Worm (Caenorhabditis elegans) whole organism, L4 larva: Measurements from ENCODE around the gene parn-1.

Experiments
- F49E8.2 ChIP-seq: sonication (generic microtip); optimal IDR thresholded peaks from 2 replicates; lab custom pipeline; 2016; ENCODE audit warnings: missing compliant biosample characterization, mild to moderate bottlenecking, missing genetic modification characterization, borderline replicate concordance
- aha-1 ChIP-seq: fragments of 150-350 bp; peaks from one replicate; lab custom pipeline; 2014; ENCODE audit warnings: missing biosample characterization, missing genetic modification characterization
- attf-4 ChIP-seq: sonication (generic microtip); optimal IDR thresholded peaks from 3 replicates; lab custom pipeline; 2017; ENCODE audit warnings: missing biosample characterization, missing genetic modification characterization
- dve-1 ChIP-seq: sonication (generic microtip); optimal IDR thresholded peaks from 2 replicates; lab custom pipeline; 2017; ENCODE audit warnings: antibody characterized with exemption, mild to moderate bottlenecking, missing genetic modification characterization, missing compliant biosample characterization; ENCODE audit not compliant: insufficient read depth
- egl-27 ChIP-seq: sonication (generic microtip); optimal IDR thresholded peaks from 3 replicates; lab custom pipeline; 2017; ENCODE audit warnings: missing biosample characterization, missing genetic modification reagents, missing genetic modification characterization
- nhr-76 ChIP-seq: fragments of 150-350 bp; optimal IDR thresholded peaks from 2 replicates; lab custom pipeline; 2014; ENCODE audit warnings: missing biosample characterization, missing genetic modification characterization
- nhr-77 ChIP-seq: fragments of 150-350 bp; optimal IDR thresholded peaks from 2 replicates; lab custom pipeline; 2014; ENCODE audit warnings: missing biosample characterization, missing genetic modification characterization
- pha-4 ChIP-seq, 2 experiments: fragments of 150-350 bp in 1 of 2; fragments of 200-800 bp in 1 of 2; sonication (Bioruptor generic) in 1 of 2; IDR thresholded peaks in 1 of 2; optimal IDR thresholded peaks in 1 of 2; 2 replicates each; pipeline versions ENCODE4 v1.3.6 to Lab custom; 2014 to 2022; ENCODE audit warnings: missing genetic modification characterization in 2 of 2, missing genetic modification reagents in 2 of 2, missing biosample characterization in 1 of 2, missing compliant biosample characterization in 1 of 2
- tag-97 ChIP-seq: fragments of 200-800 bp; sonication (Bioruptor generic); IDR thresholded peaks from 2 replicates; pipeline ENCODE4 v1.3.6; 2022; ENCODE audit warnings: missing genetic modification characterization, missing compliant biosample characterization
- unc-62 ChIP-seq, 3 experiments: fragments of 150-350 bp in 1 of 3; sonication (generic microtip); optimal IDR thresholded peaks in 2 of 3; peaks in 1 of 3; 1 replicate in 1 of 3; 2 replicates in 2 of 3; lab custom pipeline; 2014 to 2017; ENCODE audit warnings: missing biosample characterization in 3 of 3, missing genetic modification characterization in 3 of 3, missing genetic modification reagents in 3 of 3, missing genotype in 1 of 3
- ztf-11 ChIP-seq: fragments of 150-350 bp; optimal IDR thresholded peaks from 2 replicates; lab custom pipeline; 2014; ENCODE audit warnings: missing biosample characterization, missing genetic modification characterization

ce11 chrV:12649213-12649612 is 45.8 kb downstream of the parn-1 start, which contains the start of gene gpa-9:
- no peak for TF ChIP-seq pha-4 (GFP tag; IDR thresholded peaks at IDR 0.05; lab: Robert Waterston, UW)
- no peak for TF ChIP-seq pha-4 (tag; optimal IDR thresholded peaks at IDR 0.05; lab: Kevin White, UChicago)
- no peak for TF ChIP-seq ztf-11 (tag; lab: Kevin White, UChicago)
- no peak for TF ChIP-seq dve-1 (tag; lab: Kevin White, UChicago)
- TF ChIP-seq unc-62 (GFP tag; optimal IDR thresholded peaks at IDR 0.05 in 1 of 2; lab: Kevin White, UChicago) = no peak
- no peak for TF ChIP-seq unc-62 (tag; optimal IDR thresholded peaks at IDR 0.05; lab: Kevin White, UChicago)
- no peak for TF ChIP-seq tag-97
- TF ChIP-seq nhr-76 (tag; lab: Kevin White, UChicago) = no peak
- no peak for TF ChIP-seq aha-1 (tag; lab: Kevin White, UChicago)
- TF ChIP-seq egl-27 = no peak
- TF ChIP-seq F49E8.2 (tag; lab: Kevin White, UChicago) = no peak
- TF ChIP-seq attf-4 (tag; lab: Kevin White, UChicago) = no peak
- no peak for TF ChIP-seq nhr-77 (tag; lab: Kevin White, UChicago)
